Worm (Caenorhabditis elegans) whole organism, L3 larva: ENCODE results near the gene C07A12.18.

Experiments
- ama-1 ChIP-seq: fragments of 150-350 bp; optimal IDR thresholded peaks from 2 replicates; lab custom pipeline; 2018
- elt-3 ChIP-seq, 3 experiments: fragments of 150-350 bp in 1 of 3; sonication (generic microtip) in 2 of 3; optimal IDR thresholded peaks; 2 replicates in 2 of 3; 4 replicates in 1 of 3; lab custom pipeline; 2014 to 2017; ENCODE audit warnings: missing biosample characterization in 3 of 3, missing genetic modification characterization in 3 of 3
- mdl-1 ChIP-seq: fragments of 150-350 bp; optimal IDR thresholded peaks from 2 replicates; lab custom pipeline; 2014; ENCODE audit warnings: missing biosample characterization, missing genetic modification characterization
- pha-4 ChIP-seq: fragments of 150-350 bp; optimal IDR thresholded peaks from 2 replicates; lab custom pipeline; 2014; ENCODE audit warnings: missing biosample characterization, missing genetic modification reagents, missing genetic modification characterization
- pqm-1 ChIP-seq: fragments of 150-350 bp; optimal IDR thresholded peaks from 2 replicates; lab custom pipeline; 2017; ENCODE audit warnings: missing biosample characterization, missing genetic modification characterization, inconsistent platforms

DNA sequence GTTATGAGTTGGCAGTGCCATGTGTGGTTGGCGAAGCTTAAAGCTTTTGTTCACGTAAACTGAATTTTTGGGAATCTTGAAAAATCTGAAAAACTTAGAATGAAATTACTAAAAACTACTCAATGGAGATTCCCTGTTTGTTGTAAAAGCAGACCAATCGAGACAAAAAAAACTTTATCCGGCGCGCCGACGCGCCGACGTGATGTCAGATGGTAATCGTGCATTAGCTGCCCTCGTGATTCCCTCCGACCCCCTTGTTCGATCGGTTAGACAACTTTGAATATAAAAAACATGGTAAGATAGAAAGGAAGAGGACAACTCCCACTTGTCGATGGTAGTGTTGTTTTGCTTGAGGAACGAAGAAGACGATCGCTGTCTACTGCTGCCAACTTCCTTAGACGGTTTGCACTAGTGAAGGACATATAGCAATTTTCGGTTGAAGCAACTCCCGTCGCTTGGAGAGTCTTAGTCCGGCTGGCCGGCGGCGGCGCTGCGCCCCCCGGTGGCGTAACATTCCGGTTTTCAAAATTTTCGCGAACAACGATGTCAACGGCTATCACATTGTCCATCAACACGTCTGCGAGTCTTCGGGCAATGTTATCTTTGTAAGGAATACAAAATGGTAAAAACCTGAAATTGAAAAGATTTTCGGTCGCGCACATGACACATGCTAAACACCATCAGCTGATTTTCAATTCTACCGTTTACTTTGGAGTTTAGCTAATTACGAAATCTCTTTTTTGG lies at the start of gene C07A12.18:
- TF ChIP-seq pqm-1 (tag; lab: Kevin White, UChicago): no peak
- no peak for TF ChIP-seq pha-4 (tag; lab: Kevin White, UChicago)
- no peak for TF ChIP-seq ama-1 (lab: Kevin White, UChicago)
- TF ChIP-seq mdl-1 (tag; lab: Kevin White, UChicago): no peak
- TF ChIP-seq elt-3 (tag; optimal IDR thresholded peaks at IDR 0.05; lab: Kevin White, UChicago): no peak
